Worm (Caenorhabditis elegans): ENCODE results near the gene hipr-1.

- TF ChIP-seq ets-4 (tag; optimal IDR thresholded peaks at IDR 0.05) (no peak), ama-1 (optimal IDR thresholded peaks at IDR 0.05) (no peak), lin-11 (tag; optimal IDR thresholded peaks at IDR 0.05) (no peak), ceh-9 (tag; optimal IDR thresholded peaks at IDR 0.05) (no peak)
Measured at ce11 chrIII:8697268-8697907, 22.6 kb upstream of the hipr-1 start.
